Worm (Caenorhabditis elegans) whole organism, L4 larva: ENCODE measurements around the gene F07A11.4.
A peak's percentile ranks its signal among the peaks of the same experiment; 100 is the strongest.

Experiments
- F26F4.8 ChIP-seq: fragments of 200-800 bp; sonication (Bioruptor generic); conservative IDR thresholded peaks from 2 replicates; pipeline ENCODE4 v1.3.6; 2022; ENCODE audit warnings: missing genetic modification characterization, missing compliant biosample characterization
- F37D6.2 ChIP-seq: sonication (generic microtip); optimal IDR thresholded peaks from 2 replicates; lab custom pipeline; 2016; ENCODE audit warnings: mild to moderate bottlenecking, missing genetic modification characterization, missing compliant biosample characterization
- F49E8.2 ChIP-seq: sonication (generic microtip); optimal IDR thresholded peaks from 2 replicates; lab custom pipeline; 2016; ENCODE audit warnings: missing compliant biosample characterization, mild to moderate bottlenecking, missing genetic modification characterization, borderline replicate concordance
- R02D3.7 ChIP-seq: fragments of 150-350 bp; sonication (generic microtip); optimal IDR thresholded peaks from 3 replicates; lab custom pipeline; 2014; ENCODE audit warnings: missing biosample characterization, missing genetic modification characterization
- Y105C5A.15 ChIP-seq: fragments of 200-800 bp; sonication (Bioruptor generic); IDR thresholded peaks from 2 replicates; pipeline ENCODE4 v1.3.6; 2022; ENCODE audit warnings: missing genetic modification characterization, missing compliant biosample characterization
- Y75B8A.6 ChIP-seq: fragments of 200-800 bp; sonication (Bioruptor generic); IDR thresholded peaks from 2 replicates; pipeline ENCODE4 v1.3.6; 2022; ENCODE audit warnings: missing genetic modification reagents, missing genetic modification characterization, missing compliant biosample characterization
- ZK337.2 ChIP-seq: fragments of 200-800 bp; sonication (Bioruptor generic); IDR thresholded peaks from 2 replicates; pipeline ENCODE4 v1.3.6; 2022; ENCODE audit warnings: missing genetic modification reagents, missing genetic modification characterization, missing compliant biosample characterization
- aha-1 ChIP-seq: fragments of 150-350 bp; peaks from one replicate; lab custom pipeline; 2014; ENCODE audit warnings: missing biosample characterization, missing genetic modification characterization
- ama-1 ChIP-seq: fragments of 150-350 bp; optimal IDR thresholded peaks from 2 replicates; lab custom pipeline; 2014; ENCODE audit warnings: inconsistent platforms, mixed read lengths
- attf-4 ChIP-seq: sonication (generic microtip); optimal IDR thresholded peaks from 3 replicates; lab custom pipeline; 2017; ENCODE audit warnings: missing biosample characterization, missing genetic modification characterization
- ceh-20 ChIP-seq: fragments of 200-800 bp; sonication (Bioruptor generic); IDR thresholded peaks from 2 replicates; pipeline ENCODE4 v1.3.6; 2022; ENCODE audit warnings: missing genetic modification reagents, missing genetic modification characterization, missing compliant biosample characterization
- ceh-32 ChIP-seq: sonication (generic microtip); optimal IDR thresholded peaks from 2 replicates; lab custom pipeline; 2016; ENCODE audit warnings: mild to moderate bottlenecking, missing genetic modification characterization, missing compliant biosample characterization; ENCODE audit not compliant: poor library complexity
- ces-1 ChIP-seq: fragments of 150-350 bp; sonication (generic microtip); optimal IDR thresholded peaks from 4 replicates; lab custom pipeline; 2014; ENCODE audit warnings: missing biosample characterization, missing genetic modification reagents, missing genetic modification characterization
- cey-2 ChIP-seq: sonication (generic microtip); optimal IDR thresholded peaks from 3 replicates; lab custom pipeline; 2017; ENCODE audit warnings: missing genetic modification characterization, mild to moderate bottlenecking, missing compliant biosample characterization, antibody characterized with exemption, borderline replicate concordance; ENCODE audit not compliant: insufficient read depth
- ctbp-1 ChIP-seq: fragments of 200-800 bp; sonication (Bioruptor generic); IDR thresholded peaks from 2 replicates; pipeline ENCODE4 v1.3.6; 2022; ENCODE audit warnings: missing genetic modification reagents, missing genetic modification characterization, missing compliant biosample characterization
- daf-16 ChIP-seq, 3 experiments: sonication (generic microtip); optimal IDR thresholded peaks; 2 replicates each; lab custom pipeline; 2016 to 2017; ENCODE audit warnings: missing genetic modification characterization in 3 of 3, missing genetic modification reagents in 3 of 3, mild to moderate bottlenecking in 2 of 3, missing compliant biosample characterization in 2 of 3, missing biosample characterization in 1 of 3, moderate library complexity in 1 of 3
- daf-8 ChIP-seq: fragments of 200-800 bp; sonication (Bioruptor generic); IDR thresholded peaks from 2 replicates; pipeline ENCODE4 v1.3.6; 2022; ENCODE audit warnings: missing genetic modification characterization, missing compliant biosample characterization
- dmd-6 ChIP-seq: fragments of 200-800 bp; sonication (Bioruptor generic); IDR thresholded peaks from 2 replicates; pipeline ENCODE4 v1.3.6; 2022; ENCODE audit warnings: missing genetic modification reagents, missing genetic modification characterization, missing compliant biosample characterization
- dpl-1 ChIP-seq: fragments of 150-350 bp; optimal IDR thresholded peaks from 2 replicates; lab custom pipeline; 2014; ENCODE audit warnings: missing biosample characterization, missing genetic modification reagents, missing genetic modification characterization
- dve-1 ChIP-seq: sonication (generic microtip); optimal IDR thresholded peaks from 2 replicates; lab custom pipeline; 2017; ENCODE audit warnings: antibody characterized with exemption, mild to moderate bottlenecking, missing genetic modification characterization, missing compliant biosample characterization; ENCODE audit not compliant: insufficient read depth
- fkh-10 ChIP-seq: fragments of 150-350 bp; optimal IDR thresholded peaks from 2 replicates; lab custom pipeline; 2014; ENCODE audit warnings: missing biosample characterization, missing genetic modification reagents, missing genetic modification characterization
- fos-1 ChIP-seq: fragments of 150-350 bp; optimal IDR thresholded peaks from 2 replicates; lab custom pipeline; 2014; ENCODE audit warnings: missing biosample characterization, missing genetic modification characterization
- hlh-11 ChIP-seq: fragments of 200-800 bp; sonication (Bioruptor generic); optimal IDR thresholded peaks from 2 replicates; lab custom pipeline; 2018; ENCODE audit warnings: mild to moderate bottlenecking, missing genetic modification characterization, missing compliant biosample characterization
- jun-1 ChIP-seq: fragments of 150-350 bp; optimal IDR thresholded peaks from 2 replicates; lab custom pipeline; 2014; ENCODE audit warnings: missing biosample characterization, missing genetic modification reagents, missing genetic modification characterization
- lim-7 ChIP-seq: fragments of 200-800 bp; sonication (Bioruptor generic); IDR thresholded peaks from 2 replicates; pipeline ENCODE4 v1.3.6; 2022; ENCODE audit warnings: missing genetic modification characterization, missing compliant biosample characterization
- lin-15B ChIP-seq: fragments of 150-350 bp; sonication (generic microtip); optimal IDR thresholded peaks from 3 replicates; lab custom pipeline; 2014; ENCODE audit warnings: missing biosample characterization, missing genetic modification characterization
- lin-29 ChIP-seq: fragments of 200-800 bp; sonication (Bioruptor generic); IDR thresholded peaks from 2 replicates; pipeline ENCODE4 v1.3.6; 2022; ENCODE audit warnings: missing genetic modification reagents, missing genetic modification characterization, missing compliant biosample characterization
- lin-38 ChIP-seq: fragments of 200-800 bp; sonication (Bioruptor generic); IDR thresholded peaks from 2 replicates; pipeline ENCODE4 v1.3.6; 2022; ENCODE audit warnings: missing genetic modification reagents, missing genetic modification characterization, missing compliant biosample characterization
- lsy-2 ChIP-seq, 2 experiments: fragments of 150-350 bp in 1 of 2; sonication (generic microtip) in 1 of 2; optimal IDR thresholded peaks; 2 replicates each; lab custom pipeline; 2014 to 2017; ENCODE audit warnings: missing biosample characterization in 2 of 2, missing genetic modification characterization in 2 of 2
- madf-5 ChIP-seq, 2 experiments: fragments of 200-800 bp; sonication (Bioruptor generic); IDR thresholded peaks; 2 replicates each; pipeline ENCODE4 v1.3.6; 2022; ENCODE audit warnings: missing compliant biosample characterization in 2 of 2, missing genetic modification characterization in 2 of 2
- mdt-29 ChIP-seq: fragments of 200-800 bp; sonication (Bioruptor generic); IDR thresholded peaks from 2 replicates; pipeline ENCODE4 v1.3.6; 2022; ENCODE audit warnings: missing genetic modification reagents, missing genetic modification characterization, missing compliant biosample characterization
- nhr-11 ChIP-seq: fragments of 150-350 bp; optimal IDR thresholded peaks from 2 replicates; lab custom pipeline; 2014; ENCODE audit warnings: missing biosample characterization, missing genetic modification characterization
- nhr-237 ChIP-seq: sonication (generic microtip); optimal IDR thresholded peaks from 2 replicates; lab custom pipeline; 2017; ENCODE audit warnings: missing biosample characterization, missing genetic modification characterization
- nhr-25 ChIP-seq: sonication (generic microtip); optimal IDR thresholded peaks from 2 replicates; lab custom pipeline; 2017; ENCODE audit warnings: missing genetic modification characterization, mild to moderate bottlenecking, missing compliant biosample characterization, antibody characterized with exemption, moderate library complexity, borderline replicate concordance; ENCODE audit not compliant: insufficient read depth
- nhr-28 ChIP-seq: fragments of 150-350 bp; optimal IDR thresholded peaks from 2 replicates; lab custom pipeline; 2014; ENCODE audit warnings: missing biosample characterization, missing genetic modification characterization
- nhr-42 ChIP-seq: fragments of 200-800 bp; sonication (Bioruptor generic); IDR thresholded peaks from 2 replicates; pipeline ENCODE4 v1.3.6; 2022; ENCODE audit warnings: missing genetic modification characterization, missing compliant biosample characterization
- nhr-6 ChIP-seq: fragments of 150-350 bp; optimal IDR thresholded peaks from 2 replicates; lab custom pipeline; 2014; ENCODE audit warnings: missing biosample characterization, missing genetic modification characterization
- pqm-1 ChIP-seq: sonication (generic microtip); optimal IDR thresholded peaks from 2 replicates; lab custom pipeline; 2017; ENCODE audit warnings: missing biosample characterization, missing genetic modification characterization
- set-16 ChIP-seq: fragments of 200-800 bp; sonication (Bioruptor generic); IDR thresholded peaks from 2 replicates; pipeline ENCODE4 v1.3.6; 2022; ENCODE audit warnings: missing genetic modification reagents, missing genetic modification characterization, missing compliant biosample characterization
- tag-97 ChIP-seq: fragments of 200-800 bp; sonication (Bioruptor generic); IDR thresholded peaks from 2 replicates; pipeline ENCODE4 v1.3.6; 2022; ENCODE audit warnings: missing genetic modification characterization, missing compliant biosample characterization
- tra-1 ChIP-seq: fragments of 200-800 bp; sonication (Bioruptor generic); IDR thresholded peaks from 2 replicates; pipeline ENCODE4 v1.3.6; 2022; ENCODE audit warnings: missing genetic modification reagents, missing genetic modification characterization, missing compliant biosample characterization
- unc-130 ChIP-seq: sonication (generic microtip); optimal IDR thresholded peaks from 2 replicates; lab custom pipeline; 2016; ENCODE audit warnings: missing genetic modification reagents, missing genetic modification characterization, missing compliant biosample characterization
- zag-1 ChIP-seq: fragments of 150-350 bp; optimal IDR thresholded peaks from 2 replicates; lab custom pipeline; 2014; ENCODE audit warnings: missing biosample characterization, missing genetic modification characterization
- zip-2 ChIP-seq: fragments of 150-350 bp; optimal IDR thresholded peaks from 2 replicates; lab custom pipeline; 2014; ENCODE audit warnings: missing biosample characterization, missing genetic modification characterization
- ztf-7 ChIP-seq: fragments of 150-350 bp; optimal IDR thresholded peaks from 2 replicates; lab custom pipeline; 2014; ENCODE audit warnings: missing biosample characterization, missing genetic modification characterization

Gene F07A11.4

ce11 chrII:11646276-11646797 lies 45.5 kb downstream of the F07A11.4 start, which contains the start of gene ghi-1 (continued):
- TF ChIP-seq ceh-20 (GFP tag; lab: Robert Waterston, UW) (no peak), aha-1 (tag; lab: Kevin White, UChicago) (peak; percentile 22), F37D6.2 (tag; lab: Kevin White, UChicago) (no peak), zag-1 (tag; lab: Kevin White, UChicago) (no peak), nhr-237 (tag; lab: Kevin White, UChicago) (no peak), lsy-2 (tag; optimal IDR thresholded peaks at IDR 0.05; lab: Kevin White, UChicago) (no peak), hlh-11 (tag; lab: Kevin White, UChicago) (peak; percentile 34), dve-1 (peak; percentile 6), pqm-1 (peak; percentile 40), F26F4.8 (no peak), lin-38 (no peak)

- TF ChIP-seq mdt-29 (GFP tag; lab: Robert Waterston, UW) (no peak), nhr-25 (tag; lab: Kevin White, UChicago) (no peak), aha-1 (tag; lab: Kevin White, UChicago) (peak; percentile 38), nhr-237 (tag; lab: Kevin White, UChicago) (no peak), tra-1 (GFP tag; lab: Robert Waterston, UW) (no peak), nhr-28 (tag; lab: Kevin White, UChicago) (peak; percentile 13), madf-5 (GFP tag; IDR thresholded peaks at IDR 0.05; lab: Robert Waterston, UW) (no peak), tag-97 (GFP tag; lab: Robert Waterston, UW) (no peak), Y75B8A.6 (GFP tag; lab: Robert Waterston, UW) (no peak), jun-1 (tag; lab: Kevin White, UChicago) (no peak), dmd-6 (GFP tag; lab: Robert Waterston, UW) (0 out of 2 replicates have a peak, but pooled peaks have one; percentile 33), lin-29 (GFP tag; lab: Robert Waterston, UW) (no peak), ztf-7 (no peak), fkh-10 (GFP tag; lab: Kevin White, UChicago) (no peak), lin-15B (tag; lab: Kevin White, UChicago) (no peak), ctbp-1 (GFP tag; lab: Robert Waterston, UW) (no peak), dve-1 (peak; percentile 7), attf-4 (tag; lab: Kevin White, UChicago) (no peak), cey-2 (tag; lab: Kevin White, UChicago) (no peak), set-16 (no peak), F26F4.8 (no peak), ama-1 (no peak), F37D6.2 (tag; lab: Kevin White, UChicago) (no peak), ZK337.2 (GFP tag; lab: Robert Waterston, UW) (no peak), F49E8.2 (tag; lab: Kevin White, UChicago) (no peak), daf-8 (no peak), Y105C5A.15 (GFP tag; lab: Robert Waterston, UW) (no peak), nhr-42 (GFP tag; lab: Robert Waterston, UW) (no peak), lim-7 (GFP tag; lab: Robert Waterston, UW) (no peak), hlh-11 (tag; lab: Kevin White, UChicago) (peak; percentile 16), ceh-32 (tag; lab: Kevin White, UChicago) (no peak), zip-2 (tag; lab: Kevin White, UChicago) (no peak), nhr-11 (tag; lab: Kevin White, UChicago) (no peak), unc-130 (GFP tag; lab: Kevin White, UChicago) (no peak), ces-1 (GFP tag; lab: Kevin White, UChicago) (no peak), fos-1 (no peak), daf-16 (GFP tag; optimal IDR thresholded peaks at IDR 0.05; lab: Kevin White, UChicago) (no peak), daf-16 (tag; optimal IDR thresholded peaks at IDR 0.05; lab: Kevin White, UChicago) (peak; percentile 10), nhr-6 (tag; lab: Kevin White, UChicago) (no peak), dpl-1 (GFP tag; lab: Kevin White, UChicago) (no peak), R02D3.7 (tag; lab: Kevin White, UChicago) (no peak), pqm-1 (peak; percentile 56)
- TF ChIP-seq, all 104 proteins: peak for 7
Observed at ce11 chrII:11646874-11647273, 46.1 kb downstream of the F07A11.4 start.
